Worm (Caenorhabditis elegans) whole organism, midembryonic: ENCODE results near the gene F23D12.2.

Experiments
- T22C8.4 ChIP-seq: fragments of 200-800 bp; sonication (Bioruptor generic); IDR thresholded peaks from 2 replicates; pipeline ENCODE4 v1.3.6; 2022; ENCODE audit warnings: missing genetic modification characterization, missing compliant biosample characterization
- cog-1 ChIP-seq: sonication (generic microtip); optimal IDR thresholded peaks from 2 replicates; lab custom pipeline; 2016; ENCODE audit warnings: missing genetic modification characterization, missing compliant biosample characterization
- flt-1 ChIP-seq: fragments of 200-800 bp; sonication (Bioruptor generic); IDR thresholded peaks from 2 replicates; pipeline ENCODE4 v1.3.6; 2022; ENCODE audit warnings: missing genetic modification characterization, missing compliant biosample characterization
- klf-2 ChIP-seq: fragments of 200-800 bp; sonication (Bioruptor generic); conservative IDR thresholded peaks from 2 replicates; pipeline ENCODE4 v1.3.6; 2022; ENCODE audit warnings: missing genetic modification reagents, missing genetic modification characterization, missing compliant biosample characterization
- med-1 ChIP-seq: sonication (generic microtip); optimal IDR thresholded peaks from 2 replicates; lab custom pipeline; 2017; ENCODE audit warnings: missing genetic modification characterization, mild to moderate bottlenecking, missing compliant biosample characterization, antibody characterized with exemption, missing genetic modification reagents; ENCODE audit not compliant: insufficient read depth
- ref-1 ChIP-seq: fragments of 200-800 bp; sonication (Bioruptor generic); conservative IDR thresholded peaks from 2 replicates; pipeline ENCODE4 v1.3.6; 2022; ENCODE audit warnings: missing genetic modification reagents, missing genetic modification characterization, missing compliant biosample characterization
- tab-1 ChIP-seq: fragments of 200-800 bp; sonication (Bioruptor generic); IDR thresholded peaks from 2 replicates; pipeline ENCODE4 v1.3.6; 2022; ENCODE audit warnings: missing genetic modification characterization, missing compliant biosample characterization
- ztf-23 ChIP-seq: fragments of 200-800 bp; sonication (Bioruptor generic); IDR thresholded peaks from 2 replicates; pipeline ENCODE4 v1.3.6; 2022; ENCODE audit warnings: missing genetic modification reagents, missing genetic modification characterization, missing compliant biosample characterization
- ztf-29 ChIP-seq: fragments of 200-800 bp; sonication (Bioruptor generic); IDR thresholded peaks from 2 replicates; pipeline ENCODE4 v1.3.6; 2022; ENCODE audit warnings: missing genetic modification reagents, missing genetic modification characterization, missing compliant biosample characterization

The F23D12.2 gene

DNA sequence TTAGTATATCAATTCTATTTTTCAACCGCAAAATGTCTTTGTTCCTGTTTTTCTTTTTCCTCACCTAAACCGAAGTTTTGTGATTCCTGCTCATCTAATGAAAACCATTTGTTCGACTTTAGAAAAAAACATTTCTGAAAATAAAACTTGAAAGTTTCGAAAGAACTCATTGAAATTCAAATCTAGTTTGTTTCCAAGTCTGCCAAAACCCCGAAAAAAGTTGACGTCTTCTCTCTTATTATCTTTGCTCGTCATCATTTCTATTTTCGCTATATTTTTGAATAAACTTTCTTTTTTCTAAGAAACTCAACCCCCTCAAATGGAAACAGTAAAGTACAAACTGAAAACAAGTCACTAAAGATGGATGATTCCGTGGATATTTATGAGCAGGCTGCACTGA lies 15.6 kb downstream of the F23D12.2 start, which contains the start of gene frpr-17:
Gene frpr-17, plus strand, starts transcription at position 301 of the 400 bp plus-strand sequence.
- TF ChIP-seq ref-1 (GFP tag; lab: Robert Waterston, UW) (no peak), T22C8.4 (GFP tag; lab: Robert Waterston, UW) (no peak), ztf-23 (GFP tag; lab: Robert Waterston, UW) (no peak), med-1 (GFP tag; lab: Kevin White, UChicago) (no peak), ztf-29 (no peak), flt-1 (GFP tag; lab: Robert Waterston, UW) (no peak), klf-2 (GFP tag; lab: Robert Waterston, UW) (no peak), tab-1 (GFP tag; lab: Robert Waterston, UW) (no peak), cog-1 (no peak)

- TF ChIP-seq T22C8.4 (GFP tag; lab: Robert Waterston, UW): no peak
- no peak for TF ChIP-seq cog-1
- TF ChIP-seq klf-2 (GFP tag; lab: Robert Waterston, UW): no peak
- TF ChIP-seq med-1 (GFP tag; lab: Kevin White, UChicago): no peak
- TF ChIP-seq ztf-29: no peak
- TF ChIP-seq ref-1 (GFP tag; lab: Robert Waterston, UW): no peak
- TF ChIP-seq ztf-23 (GFP tag; lab: Robert Waterston, UW): no peak
- TF ChIP-seq tab-1 (GFP tag; lab: Robert Waterston, UW): no peak
- no peak for TF ChIP-seq flt-1 (GFP tag; lab: Robert Waterston, UW)
These were observed 20.1 kb downstream of the F23D12.2 start for ce11 chrX:14401230-14401629.

- TF ChIP-seq ztf-23 (GFP tag; lab: Robert Waterston, UW): no peak
- no peak for TF ChIP-seq klf-2 (GFP tag; lab: Robert Waterston, UW)
- no peak for TF ChIP-seq cog-1
- TF ChIP-seq med-1 (GFP tag; lab: Kevin White, UChicago): no peak
- TF ChIP-seq flt-1 (GFP tag; lab: Robert Waterston, UW): no peak
- TF ChIP-seq T22C8.4 (GFP tag; lab: Robert Waterston, UW): no peak
- TF ChIP-seq ztf-29: no peak
- TF ChIP-seq ref-1 (GFP tag; lab: Robert Waterston, UW): no peak
These were observed 22.3 kb downstream of the F23D12.2 start for ce11 chrX:14399035-14399434.

DNA sequence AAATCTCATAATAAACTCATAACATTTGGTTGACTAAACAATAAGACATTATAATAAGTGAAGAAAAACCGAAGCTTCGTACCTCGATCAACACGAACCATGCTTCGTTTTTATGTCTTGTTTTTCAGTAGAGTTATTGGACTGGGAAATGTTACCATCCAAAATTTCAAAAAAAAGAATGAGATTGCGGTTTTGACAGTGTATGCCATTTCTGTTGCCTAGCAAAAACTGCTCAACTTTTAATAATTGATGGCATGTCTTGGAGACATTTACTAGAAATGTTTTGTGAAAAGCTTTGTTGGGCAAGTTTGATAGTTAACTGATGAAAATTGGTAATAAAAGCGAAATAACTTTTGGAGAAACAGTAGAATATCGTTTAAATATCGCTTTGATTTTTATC lies 26.1 kb downstream of the F23D12.2 start, which contains the start of gene Y60A9.1:
Gene Y60A9.1, minus strand, starts transcription at position 101 of the 400 bp plus-strand sequence.
- TF ChIP-seq T22C8.4 (GFP tag; lab: Robert Waterston, UW): no peak
- TF ChIP-seq ztf-29: no peak
- TF ChIP-seq klf-2 (GFP tag; lab: Robert Waterston, UW): no peak
- TF ChIP-seq flt-1 (GFP tag; lab: Robert Waterston, UW): no peak
- no peak for TF ChIP-seq ref-1 (GFP tag; lab: Robert Waterston, UW)
- TF ChIP-seq ztf-23 (GFP tag; lab: Robert Waterston, UW): no peak
- no peak for TF ChIP-seq tab-1 (GFP tag; lab: Robert Waterston, UW)
- no peak for TF ChIP-seq med-1 (GFP tag; lab: Kevin White, UChicago)
- TF ChIP-seq cog-1: no peak

DNA sequence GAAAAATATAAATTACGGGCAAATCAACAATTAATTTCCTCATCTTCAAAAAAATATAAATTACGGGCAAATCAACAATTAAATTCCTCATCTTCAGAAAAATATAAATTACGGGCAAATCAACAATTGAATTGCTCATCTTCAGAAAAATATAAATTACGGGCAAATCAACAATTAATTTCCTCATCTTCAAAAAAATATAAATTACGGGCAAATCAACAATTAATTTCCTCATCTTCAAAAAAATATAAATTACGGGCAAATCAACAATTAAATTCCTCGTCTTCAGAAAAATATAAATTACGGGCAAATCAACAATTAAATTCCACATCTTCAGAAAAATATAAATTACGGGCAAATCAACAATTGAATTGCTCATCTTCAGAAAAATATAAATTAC lies 33.6 kb downstream of the F23D12.2 start:
- peak; percentile 29; the same call in 1 of the 2 replicates for TF ChIP-seq flt-1 (GFP tag; lab: Robert Waterston, UW)

DNA sequence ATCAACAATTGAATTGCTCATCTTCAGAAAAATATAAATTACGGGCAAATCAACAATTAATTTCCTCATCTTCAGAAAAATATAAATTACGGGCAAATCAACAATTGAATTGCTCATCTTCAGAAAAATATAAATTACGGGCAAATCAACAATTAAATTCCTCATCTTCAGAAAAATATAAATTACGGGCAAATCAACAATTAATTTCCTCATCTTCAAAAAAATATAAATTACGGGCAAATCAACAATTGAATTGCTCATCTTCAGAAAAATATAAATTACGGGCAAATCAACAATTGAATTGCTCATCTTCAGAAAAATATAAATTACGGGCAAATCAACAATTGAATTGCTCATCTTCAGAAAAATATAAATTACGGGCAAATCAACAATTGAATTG lies 34.7 kb downstream of the F23D12.2 start:
- TF ChIP-seq tab-1 (GFP tag; lab: Robert Waterston, UW): peak; percentile 66; the same call in 1 of the 2 replicates

DNA sequence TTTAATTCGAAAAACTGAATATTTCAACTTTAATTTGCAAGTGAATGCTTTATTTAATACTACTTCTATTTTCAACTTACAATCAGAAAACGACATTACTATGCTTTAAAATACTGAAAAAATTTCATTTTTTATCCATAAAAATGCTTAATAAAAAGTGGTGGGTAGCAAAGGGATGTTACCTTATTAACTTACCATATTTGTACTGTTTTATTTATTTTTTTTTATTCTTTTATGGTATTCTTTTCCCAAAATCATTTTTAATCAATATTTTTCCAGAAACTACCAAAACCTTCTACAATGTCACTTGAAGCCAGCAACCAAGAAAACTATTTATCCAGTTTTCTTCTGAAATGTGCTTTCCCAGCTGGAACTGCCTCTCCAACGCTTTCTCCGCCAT lies 38.4 kb downstream of the F23D12.2 start, which contains the start of gene Y60A9.3:
Gene Y60A9.3, plus strand, starts transcription at position 301 of the 400 bp plus-strand sequence.
- TF ChIP-seq tab-1 (GFP tag; lab: Robert Waterston, UW) (no peak), klf-2 (GFP tag; lab: Robert Waterston, UW) (no peak), cog-1 (no peak), ztf-29 (no peak), ref-1 (GFP tag; lab: Robert Waterston, UW) (no peak), ztf-23 (GFP tag; lab: Robert Waterston, UW) (no peak)

- no peak for TF ChIP-seq cog-1
- TF ChIP-seq T22C8.4 (GFP tag; lab: Robert Waterston, UW): no peak
- TF ChIP-seq ref-1 (GFP tag; lab: Robert Waterston, UW): no peak
- TF ChIP-seq tab-1 (GFP tag; lab: Robert Waterston, UW): no peak
- TF ChIP-seq ztf-29: no peak
- no peak for TF ChIP-seq med-1 (GFP tag; lab: Kevin White, UChicago)
- TF ChIP-seq klf-2 (GFP tag; lab: Robert Waterston, UW): no peak
- TF ChIP-seq flt-1 (GFP tag; lab: Robert Waterston, UW): no peak
- no peak for TF ChIP-seq ztf-23 (GFP tag; lab: Robert Waterston, UW)
These were observed 44.2 kb downstream of the F23D12.2 start, which contains the start of gene Y60A9A.1 for ce11 chrX:14377169-14377568. Gene Y60A9A.1 (minus strand): TSS chrX:14377269.

DNA sequence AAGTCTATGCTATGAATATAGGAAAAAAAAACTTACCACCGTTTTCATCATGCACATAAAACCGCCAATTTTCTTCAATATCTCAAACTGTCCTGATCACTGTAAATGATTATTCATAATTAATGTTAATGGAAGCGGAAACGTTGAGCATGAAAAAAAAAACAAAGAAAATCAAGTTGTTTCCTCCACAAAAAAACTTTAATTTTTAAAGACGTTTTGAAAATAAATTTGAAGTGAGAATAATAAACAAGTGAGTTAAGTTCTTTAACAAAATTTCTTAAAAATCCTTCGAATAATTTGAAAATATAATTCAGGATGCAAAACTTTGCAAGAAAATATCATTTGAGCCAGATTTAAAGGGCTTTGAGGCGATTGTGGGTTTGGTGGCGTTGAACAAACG lies 51.1 kb downstream of the F23D12.2 start, which contains the start of gene irk-3:
Gene irk-3, minus strand, starts transcription at position 101 of the 400 bp plus-strand sequence.
- TF ChIP-seq ztf-23 (GFP tag; lab: Robert Waterston, UW) (no peak), ztf-29 (no peak), med-1 (GFP tag; lab: Kevin White, UChicago) (no peak), T22C8.4 (GFP tag; lab: Robert Waterston, UW) (no peak), tab-1 (GFP tag; lab: Robert Waterston, UW) (no peak), flt-1 (GFP tag; lab: Robert Waterston, UW) (no peak), ref-1 (GFP tag; lab: Robert Waterston, UW) (no peak), cog-1 (no peak), klf-2 (GFP tag; lab: Robert Waterston, UW) (no peak)
